Worm (Caenorhabditis elegans): Measurements from ENCODE around the gene cyk-1.

DNA sequence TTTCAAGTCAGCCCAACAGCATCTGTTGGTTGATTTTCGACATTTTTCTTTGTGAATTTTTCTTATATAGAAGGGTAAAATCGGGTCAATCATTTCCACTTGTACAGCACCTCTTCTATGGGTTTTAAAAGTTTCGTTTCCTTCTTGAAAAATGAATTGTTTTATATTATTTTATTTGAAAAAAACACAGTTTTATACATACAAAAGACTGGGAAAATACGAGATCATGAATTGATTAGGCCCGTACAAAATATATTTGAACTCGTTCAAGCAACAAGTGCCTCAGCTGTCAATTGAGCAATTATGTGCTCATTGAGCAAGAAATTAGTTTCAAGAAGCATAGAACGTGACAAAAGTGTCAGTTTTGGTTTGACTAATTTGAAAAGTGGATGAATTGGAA, 26.9 kb downstream of the cyk-1 start:
- TF ChIP-seq nhr-77 (tag; optimal IDR thresholded peaks at IDR 0.05) (no peak), lin-13 (GFP tag; optimal IDR thresholded peaks at IDR 0.05) (no peak)
